Fruit fly (Drosophila melanogaster) whole organism, embryonic: Measurements from ENCODE around the gene CG15515.

Experiments
- Adf1 ChIP-seq: fragments of 200-800 bp; sonication (Bioruptor generic); IDR thresholded peaks from 2 replicates; pipeline ENCODE4 v1.3.6; 2022; ENCODE audit warnings: missing biosample characterization, missing genetic modification characterization
- CG10267 ChIP-seq: fragments of 200-800 bp; sonication (Bioruptor generic); optimal IDR thresholded peaks from 2 replicates; lab custom pipeline; 2018; ENCODE audit warnings: missing biosample characterization, mild to moderate bottlenecking, missing genetic modification characterization, moderate library complexity
- CG11456 ChIP-seq: fragments of 200-800 bp; sonication (Bioruptor generic); IDR thresholded peaks from 3 replicates; pipeline ENCODE4 v1.3.6; 2022; ENCODE audit warnings: missing biosample characterization, missing genetic modification characterization
- CG11560 ChIP-seq: fragments of 200-800 bp; sonication (Bioruptor generic); IDR thresholded peaks from 3 replicates; pipeline ENCODE4 v1.3.6; 2022; ENCODE audit warnings: missing biosample characterization, missing genetic modification characterization
- CG11696 ChIP-seq: fragments of 200-800 bp; sonication (Bioruptor generic); IDR thresholded peaks from 2 replicates; pipeline ENCODE4 v1.3.6; 2022; ENCODE audit warnings: missing biosample characterization, missing genetic modification characterization
- CG12155 ChIP-seq: fragments of 200-800 bp; sonication (Bioruptor generic); optimal IDR thresholded peaks from 3 replicates; lab custom pipeline; 2016; ENCODE audit warnings: missing biosample characterization, missing genetic modification characterization
- CG12391 ChIP-seq: fragments of 200-800 bp; sonication (Bioruptor generic); optimal IDR thresholded peaks from 3 replicates; lab custom pipeline; 2018; ENCODE audit warnings: missing biosample characterization, mild to moderate bottlenecking, missing genetic modification characterization, moderate library complexity
- CG14710 ChIP-seq: fragments of 200-800 bp; sonication (Bioruptor generic); optimal IDR thresholded peaks from 3 replicates; lab custom pipeline; 2019; ENCODE audit warnings: missing biosample characterization, mild to moderate bottlenecking, missing genetic modification characterization, moderate library complexity
- CG1529 ChIP-seq: fragments of 200-800 bp; sonication (Bioruptor generic); optimal IDR thresholded peaks from 3 replicates; lab custom pipeline; 2018; ENCODE audit warnings: missing biosample characterization, missing genetic modification characterization
- CG1603 ChIP-seq: fragments of 200-800 bp; sonication (Bioruptor generic); optimal IDR thresholded peaks from 2 replicates; lab custom pipeline; 2019; ENCODE audit warnings: missing biosample characterization, mild to moderate bottlenecking, missing genetic modification characterization, moderate library complexity
- CG1647 ChIP-seq: fragments of 200-800 bp; sonication (Bioruptor generic); optimal IDR thresholded peaks from 3 replicates; lab custom pipeline; 2016; ENCODE audit warnings: missing biosample characterization, missing genetic modification characterization
- CG16813 ChIP-seq: fragments of 200-800 bp; sonication (Bioruptor generic); IDR thresholded peaks from 3 replicates; pipeline ENCODE4 v1.3.6; 2022; ENCODE audit warnings: missing biosample characterization, missing genetic modification characterization; ENCODE audit not compliant: partially characterized antibody
- CG17186 ChIP-seq: fragments of 200-800 bp; sonication (Bioruptor generic); optimal IDR thresholded peaks from 3 replicates; lab custom pipeline; 2017; ENCODE audit warnings: missing biosample characterization, missing genetic modification reagents, missing genetic modification characterization
- CG30431 ChIP-seq: fragments of 200-800 bp; sonication (Bioruptor generic); optimal IDR thresholded peaks from 2 replicates; lab custom pipeline; 2017; ENCODE audit warnings: missing biosample characterization, missing genetic modification characterization
- CG31441 ChIP-seq: fragments of 200-800 bp; sonication (Bioruptor generic); IDR thresholded peaks from 2 replicates; pipeline ENCODE4 v1.3.6; 2022; ENCODE audit warnings: missing biosample characterization, missing genetic modification characterization
- CG32532 ChIP-seq: fragments of 200-800 bp; sonication (Bioruptor generic); IDR thresholded peaks from 2 replicates; pipeline ENCODE4 v1.3.6; 2022; ENCODE audit warnings: missing biosample characterization, missing genetic modification characterization
- CG42726 ChIP-seq: fragments of 200-800 bp; sonication (Bioruptor generic); IDR thresholded peaks from 2 replicates; pipeline ENCODE4 v1.3.6; 2022; ENCODE audit warnings: missing biosample characterization, missing genetic modification characterization; ENCODE audit not compliant: partially characterized antibody
- CG4360 ChIP-seq: fragments of 200-800 bp; sonication (Bioruptor generic); IDR thresholded peaks from 2 replicates; pipeline ENCODE4 v1.3.6; 2022; ENCODE audit warnings: missing biosample characterization, missing genetic modification characterization
- CG4404 ChIP-seq: fragments of 200-800 bp; sonication (Bioruptor generic); IDR thresholded peaks from 2 replicates; pipeline ENCODE4 v1.3.6; 2022; ENCODE audit warnings: missing biosample characterization, missing genetic modification characterization
- CG5180 ChIP-seq: fragments of 200-800 bp; sonication (Bioruptor generic); optimal IDR thresholded peaks from 3 replicates; lab custom pipeline; 2017; ENCODE audit warnings: missing biosample characterization, missing genetic modification characterization, mild to moderate bottlenecking, moderate library complexity, missing genetic modification reagents
- CG8388 ChIP-seq: fragments of 200-800 bp; sonication (Bioruptor generic); optimal IDR thresholded peaks from 2 replicates; lab custom pipeline; 2019; ENCODE audit warnings: missing biosample characterization, mild to moderate bottlenecking, missing genetic modification characterization, moderate library complexity
- CG9817 ChIP-seq: fragments of 200-800 bp; sonication (Bioruptor generic); optimal IDR thresholded peaks from 2 replicates; lab custom pipeline; 2018; ENCODE audit warnings: missing biosample characterization, mild to moderate bottlenecking, missing genetic modification characterization, moderate library complexity
- Dll ChIP-seq: fragments of 200-800 bp; sonication (Bioruptor generic); IDR thresholded peaks from 4 replicates; pipeline ENCODE4 v1.3.6; 2022; ENCODE audit warnings: missing biosample characterization, missing genetic modification characterization; ENCODE audit not compliant: partially characterized antibody
- Fer2 ChIP-seq: fragments of 200-800 bp; sonication (Bioruptor generic); optimal IDR thresholded peaks from 2 replicates; lab custom pipeline; 2018; ENCODE audit warnings: missing biosample characterization, mild to moderate bottlenecking, missing genetic modification characterization, moderate library complexity
- Fer3 ChIP-seq: fragments of 200-800 bp; sonication (Bioruptor generic); optimal IDR thresholded peaks from 2 replicates; lab custom pipeline; 2018; ENCODE audit warnings: missing biosample characterization, mild to moderate bottlenecking, missing genetic modification characterization, moderate library complexity
- Hmr ChIP-seq: fragments of 200-800 bp; sonication (Bioruptor generic); optimal IDR thresholded peaks from 3 replicates; lab custom pipeline; 2017; ENCODE audit warnings: mild to moderate bottlenecking, missing biosample characterization, missing genetic modification reagents, missing genetic modification characterization
- Jarid2 ChIP-seq: fragments of 200-800 bp; sonication (Bioruptor generic); optimal IDR thresholded peaks from 3 replicates; lab custom pipeline; 2017; ENCODE audit warnings: mild to moderate bottlenecking, missing biosample characterization, missing genetic modification reagents, missing genetic modification characterization
- Med ChIP-seq: fragments of 200-800 bp; sonication (Bioruptor generic); peaks from one replicate; lab custom pipeline; 2016; ENCODE audit warnings: missing biosample characterization, missing genetic modification characterization, mild to moderate bottlenecking, inconsistent platforms, moderate library complexity
- NK7.1 ChIP-seq: fragments of 200-800 bp; sonication (Bioruptor generic); optimal IDR thresholded peaks from 3 replicates; lab custom pipeline; 2016; ENCODE audit warnings: missing biosample characterization, missing genetic modification characterization
- Opbp ChIP-seq: fragments of 200-800 bp; sonication (Bioruptor generic); IDR thresholded peaks from 3 replicates; pipeline ENCODE4 v1.3.6; 2022; ENCODE audit warnings: missing biosample characterization, missing genetic modification characterization; ENCODE audit not compliant: partially characterized antibody
- az2 ChIP-seq: fragments of 200-800 bp; sonication (Bioruptor generic); optimal IDR thresholded peaks from 3 replicates; lab custom pipeline; 2016; ENCODE audit warnings: missing biosample characterization, missing genetic modification characterization
- bab2 ChIP-seq: fragments of 200-800 bp; sonication (Bioruptor generic); optimal IDR thresholded peaks from 2 replicates; lab custom pipeline; 2016; ENCODE audit warnings: missing biosample characterization, missing genetic modification characterization
- btn ChIP-seq: fragments of 200-800 bp; sonication (Bioruptor generic); optimal IDR thresholded peaks from 2 replicates; lab custom pipeline; 2016; ENCODE audit warnings: missing biosample characterization, missing genetic modification characterization
- ci ChIP-seq: fragments of 200-800 bp; sonication (Bioruptor generic); IDR thresholded peaks from 3 replicates; pipeline ENCODE4 v1.3.6; 2022; ENCODE audit warnings: missing biosample characterization, missing genetic modification characterization
- corto ChIP-seq: fragments of 200-800 bp; sonication (Bioruptor generic); optimal IDR thresholded peaks from 2 replicates; lab custom pipeline; 2016; ENCODE audit warnings: missing biosample characterization, mild to moderate bottlenecking, missing genetic modification characterization, moderate library complexity
- dmrt99B ChIP-seq: fragments of 200-800 bp; sonication (Bioruptor generic); optimal IDR thresholded peaks from 2 replicates; lab custom pipeline; 2018; ENCODE audit warnings: missing biosample characterization, mild to moderate bottlenecking, missing genetic modification characterization, moderate library complexity
- dysf ChIP-seq: fragments of 200-800 bp; sonication (Bioruptor generic); IDR thresholded peaks from 3 replicates; pipeline ENCODE4 v1.3.6; 2022; ENCODE audit warnings: missing biosample characterization, missing genetic modification characterization
- eve ChIP-seq, 2 experiments: fragments of >200 bp; optimal IDR thresholded peaks; 2 replicates each; lab custom pipeline; 2017; ENCODE audit warnings: missing biosample characterization in 2 of 2, missing genetic modification characterization in 2 of 2
- jumu ChIP-seq: fragments of 200-800 bp; sonication (Bioruptor generic); optimal IDR thresholded peaks from 3 replicates; lab custom pipeline; 2016; ENCODE audit warnings: missing biosample characterization, missing genetic modification characterization
- kah ChIP-seq: fragments of 200-800 bp; sonication (Bioruptor generic); optimal IDR thresholded peaks from 2 replicates; lab custom pipeline; 2018; ENCODE audit warnings: missing biosample characterization, mild to moderate bottlenecking, missing genetic modification characterization
- nerfin-1 ChIP-seq: fragments of 200-800 bp; sonication (Bioruptor generic); optimal IDR thresholded peaks from 3 replicates; lab custom pipeline; 2019; ENCODE audit warnings: missing biosample characterization, mild to moderate bottlenecking, missing genetic modification characterization, moderate library complexity
- pho ChIP-seq: fragments of 200-800 bp; sonication (Bioruptor generic); optimal IDR thresholded peaks from 2 replicates; lab custom pipeline; 2016; ENCODE audit warnings: missing biosample characterization, missing genetic modification characterization
- pita ChIP-seq: fragments of 200-800 bp; sonication (Bioruptor generic); optimal IDR thresholded peaks from 2 replicates; lab custom pipeline; 2017; ENCODE audit warnings: missing biosample characterization, mild to moderate bottlenecking, missing genetic modification characterization
- prd ChIP-seq, 3 experiments: fragments of >200 bp in 2 of 3; fragments of 200-800 bp in 1 of 3; sonication (Bioruptor generic) in 1 of 3; optimal IDR thresholded peaks in 2 of 3; IDR thresholded peaks in 1 of 3; 2 replicates in 2 of 3; 3 replicates in 1 of 3; pipeline versions ENCODE4 v1.3.6 to Lab custom; 2017 to 2022; ENCODE audit warnings: missing biosample characterization in 1 of 3, missing genetic modification characterization in 1 of 3
- run ChIP-seq: fragments of 200-800 bp; sonication (Bioruptor generic); optimal IDR thresholded peaks from 3 replicates; lab custom pipeline; 2018; ENCODE audit warnings: missing biosample characterization, mild to moderate bottlenecking, missing genetic modification characterization
- sc ChIP-seq, 3 experiments: fragments of >200 bp in 2 of 3; fragments of 200-800 bp in 1 of 3; sonication (Bioruptor generic) in 1 of 3; optimal IDR thresholded peaks; 2 replicates in 2 of 3; 3 replicates in 1 of 3; lab custom pipeline; 2017; ENCODE audit warnings: mild to moderate bottlenecking in 1 of 3, missing biosample characterization in 1 of 3, missing genetic modification characterization in 1 of 3, missing genetic modification reagents in 1 of 3
- shn ChIP-seq: fragments of 200-800 bp; sonication (Bioruptor generic); optimal IDR thresholded peaks from 3 replicates; lab custom pipeline; 2016; ENCODE audit warnings: missing biosample characterization, missing genetic modification characterization
- sna ChIP-seq: fragments of 200-800 bp; sonication (Bioruptor generic); IDR thresholded peaks from 2 replicates; pipeline ENCODE4 v1.3.6; 2022; ENCODE audit warnings: missing biosample characterization, missing genetic modification characterization; ENCODE audit not compliant: partially characterized antibody
- tin ChIP-seq: fragments of 200-800 bp; sonication (Bioruptor generic); optimal IDR thresholded peaks from 3 replicates; lab custom pipeline; 2016; ENCODE audit warnings: missing biosample characterization, missing genetic modification characterization
- ttk ChIP-seq: fragments of 200-800 bp; sonication (Bioruptor generic); IDR thresholded peaks from 2 replicates; pipeline ENCODE4 v2.1.2; 2022; ENCODE audit warnings: missing biosample characterization, missing genetic modification characterization

CG15515 gene

dm6 chr3R:29857228-29857627, 48.0 kb upstream of the CG15515 start, which contains the start of gene dgt1 (continued):
- TF ChIP-seq eve (GFP tag; optimal IDR thresholded peaks at IDR 0.05; lab: Kevin White, UChicago) = no peak
- no peak for TF ChIP-seq Dll (GFP tag; lab: Robert Waterston, UW)
- TF ChIP-seq CG17186 (GFP tag; lab: Kevin White, UChicago) = no peak
- no peak for TF ChIP-seq CG10267
- TF ChIP-seq nerfin-1 (tag; lab: Kevin White, UChicago) = no peak
- TF ChIP-seq CG5180 (GFP tag; lab: Kevin White, UChicago) = no peak
- TF ChIP-seq sc (optimal IDR thresholded peaks at IDR 0.05; lab: Kevin White, UChicago) = no peak
- no peak for TF ChIP-seq sc (GFP tag; optimal IDR thresholded peaks at IDR 0.05; lab: Kevin White, UChicago)
- no peak for TF ChIP-seq CG1603 (tag; lab: Kevin White, UChicago)
- TF ChIP-seq ttk (GFP tag; lab: Robert Waterston, UW) = no peak
- TF ChIP-seq CG1529 (GFP tag; lab: Kevin White, UChicago) = no peak
- no peak for TF ChIP-seq pho
- no peak for TF ChIP-seq CG9817 (tag; lab: Kevin White, UChicago)
- no peak for TF ChIP-seq Hmr
- no peak for TF ChIP-seq tin (GFP tag; lab: Kevin White, UChicago)
- TF ChIP-seq CG32532 (GFP tag; lab: Robert Waterston, UW) = no peak
- TF ChIP-seq Fer3 (tag; lab: Kevin White, UChicago) = no peak
- no peak for TF ChIP-seq CG31441
- no peak for TF ChIP-seq CG11456 (GFP tag; lab: Robert Waterston, UW)
- no peak for TF ChIP-seq kah (GFP tag; lab: Kevin White, UChicago)
- no peak for TF ChIP-seq CG4360 (GFP tag; lab: Robert Waterston, UW)
- no peak for TF ChIP-seq sna (GFP tag; lab: Robert Waterston, UW)
- TF ChIP-seq CG11696 (GFP tag; lab: Robert Waterston, UW) = no peak
- no peak for TF ChIP-seq CG42726 (GFP tag; lab: Robert Waterston, UW)
- no peak for TF ChIP-seq CG11560 (tag; lab: Robert Waterston, UW)
- TF ChIP-seq Adf1 = no peak
- no peak for TF ChIP-seq dmrt99B (tag; lab: Kevin White, UChicago)
- no peak for TF ChIP-seq Fer2 (tag; lab: Kevin White, UChicago)
- no peak for TF ChIP-seq az2
- TF ChIP-seq jumu = no peak
- TF ChIP-seq CG14710 (tag; lab: Kevin White, UChicago) = peak; percentile 85
- peak; percentile 78 for TF ChIP-seq CG12155 (GFP tag; lab: Kevin White, UChicago)
- TF ChIP-seq Opbp (GFP tag; lab: Robert Waterston, UW) = peak; percentile 58; the same call in 1 of the 3 replicates
- TF ChIP-seq NK7.1 (GFP tag; lab: Kevin White, UChicago) = no peak
- TF ChIP-seq corto (GFP tag; lab: Kevin White, UChicago) = no peak
- peak; percentile 69 for TF ChIP-seq Med (GFP tag; lab: Kevin White, UChicago)
- TF ChIP-seq dysf (GFP tag; lab: Robert Waterston, UW) = no peak
- no peak for TF ChIP-seq CG4404 (GFP tag; lab: Robert Waterston, UW)
- TF ChIP-seq pita (GFP tag; lab: Kevin White, UChicago) = peak; percentile 71
- no peak for TF ChIP-seq CG30431
- no peak for TF ChIP-seq CG12391 (tag; lab: Kevin White, UChicago)
- no peak for TF ChIP-seq shn (GFP tag; lab: Kevin White, UChicago)
- no peak for TF ChIP-seq CG16813 (GFP tag; lab: Robert Waterston, UW)
- TF ChIP-seq CG8388 (GFP tag; lab: Kevin White, UChicago) = no peak
- no peak for TF ChIP-seq CG1647 (GFP tag; lab: Kevin White, UChicago)
- TF ChIP-seq bab2 = no peak
- no peak for TF ChIP-seq run (tag; lab: Kevin White, UChicago)
- no peak for TF ChIP-seq Jarid2 (GFP tag; lab: Kevin White, UChicago)
- TF ChIP-seq ci (GFP tag; lab: Robert Waterston, UW) = peak; percentile 52; the same call in 1 of the 3 replicates
- TF ChIP-seq prd (optimal IDR thresholded peaks at IDR 0.05; lab: Kevin White, UChicago) = no peak
- TF ChIP-seq prd (GFP tag; IDR thresholded peaks at IDR 0.05; lab: Robert Waterston, UW) = no peak
- no peak for TF ChIP-seq btn (GFP tag; lab: Kevin White, UChicago)
